Worm (Caenorhabditis elegans): ENCODE data around the gene F19C6.3.
A peak's percentile ranks its signal among the peaks of the same experiment; 100 is the strongest.

The F19C6.3 gene

DNA sequence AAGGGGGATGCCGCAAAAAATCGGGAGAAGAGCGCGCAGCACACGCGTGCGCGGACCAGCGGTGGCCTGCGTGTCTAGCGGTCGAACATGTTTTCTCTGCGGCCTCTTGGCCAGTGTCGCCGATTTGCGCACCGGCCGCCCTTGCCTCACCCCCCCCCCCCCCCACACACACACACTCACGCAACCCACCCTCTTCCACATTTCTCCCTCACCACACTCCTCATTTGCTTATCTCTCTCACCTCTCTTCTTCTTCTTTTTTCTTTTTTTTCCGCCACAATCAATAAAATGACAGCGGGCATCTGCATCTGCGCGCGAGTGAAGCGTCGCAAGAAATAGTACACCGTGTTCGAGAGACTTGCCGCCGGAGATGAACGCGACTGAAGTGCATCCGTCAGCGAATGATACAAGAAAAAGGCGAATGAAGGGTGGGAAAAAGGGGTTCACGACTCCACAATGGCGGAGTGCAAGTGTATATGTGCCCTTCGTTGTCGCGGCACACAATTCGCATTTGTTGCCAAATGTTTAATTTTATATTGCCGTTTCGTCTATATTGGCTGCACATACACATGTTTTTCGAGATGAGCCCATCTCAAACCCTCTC is 8.9 kb downstream of the F19C6.3 start (continued):
- TF ChIP-seq ztf-7 (tag; optimal IDR thresholded peaks at IDR 0.05) (no peak), nhr-42 (GFP tag; IDR thresholded peaks at IDR 0.05) (no peak), nhr-10 (tag; optimal IDR thresholded peaks at IDR 0.05) (no peak), fkh-10 (GFP tag; optimal IDR thresholded peaks at IDR 0.05) (no peak), spr-3 (GFP tag; optimal IDR thresholded peaks at IDR 0.05) (peak; percentile 2), nhr-77 (tag; optimal IDR thresholded peaks at IDR 0.05) (peak; percentile 50), attf-4 (tag; optimal IDR thresholded peaks at IDR 0.05) (no peak), spr-1 (tag; optimal IDR thresholded peaks at IDR 0.05) (peak; percentile 11), zfp-2 (tag; optimal IDR thresholded peaks at IDR 0.05) (no peak), snpc-1.2 (GFP tag; IDR thresholded peaks at IDR 0.05) (no peak), nhr-41 (GFP tag; IDR thresholded peaks at IDR 0.05) (no peak), ceh-20 (GFP tag; IDR thresholded peaks at IDR 0.05) (peak; percentile 65; the same call in 1 of the 2 replicates), nhr-48 (tag; optimal IDR thresholded peaks at IDR 0.05) (peak; percentile 32), unc-39 (tag; optimal IDR thresholded peaks at IDR 0.05) (no peak), daf-8 (GFP tag; IDR thresholded peaks at IDR 0.05) (no peak), mxl-3 (GFP tag; optimal IDR thresholded peaks at IDR 0.05) (peak; percentile 96), madf-9 (GFP tag; conservative IDR thresholded peaks at IDR 0.05) (0 out of 2 replicates have a peak, but pooled peaks have one; percentile 7), php-3 (GFP tag; IDR thresholded peaks at IDR 0.05) (no peak), snpc-4 (tag; optimal IDR thresholded peaks at IDR 0.05) (no peak), duxl-1 (tag; optimal IDR thresholded peaks at IDR 0.05; ENCODE audit: poor library complexity) (no peak), lin-38 (GFP tag; IDR thresholded peaks at IDR 0.05) (peak; percentile 49), lin-1 (GFP tag; IDR thresholded peaks at IDR 0.05) (peak; percentile 84; the same call in 1 of the 2 replicates), R02D3.7 (tag; optimal IDR thresholded peaks at IDR 0.05) (no peak), sdz-12 (GFP tag; optimal IDR thresholded peaks at IDR 0.05) (no peak), nhr-111 (GFP tag; optimal IDR thresholded peaks at IDR 0.05) (no peak), zip-2 (tag; optimal IDR thresholded peaks at IDR 0.05) (no peak), gei-8 (GFP tag; optimal IDR thresholded peaks at IDR 0.05) (no peak), set-16 (GFP tag; IDR thresholded peaks at IDR 0.05) (peak; percentile 100), nhr-102 (tag; optimal IDR thresholded peaks at IDR 0.05) (no peak), dve-1 (tag; optimal IDR thresholded peaks at IDR 0.05; ENCODE audit: insufficient read depth) (peak; percentile 80), aly-2 (tag; optimal IDR thresholded peaks at IDR 0.05) (no peak), madf-5 (GFP tag; IDR thresholded peaks at IDR 0.05) (no peak), T20F7.1 (GFP tag; optimal IDR thresholded peaks at IDR 0.05) (peak; percentile 57), nhr-76 (tag; optimal IDR thresholded peaks at IDR 0.05) (no peak), unc-62 (GFP tag; optimal IDR thresholded peaks at IDR 0.05 in 1 of 2) (peak in 1 of 2 experiments; percentile 90), unc-62 (tag; optimal IDR thresholded peaks at IDR 0.05) (no peak), Y5F2A.4 (GFP tag; optimal IDR thresholded peaks at IDR 0.05) (peak; percentile 49), hif-1 (tag; optimal IDR thresholded peaks at IDR 0.05) (peak in 1 of 2 experiments; percentile 75), lin-13 (GFP tag; optimal IDR thresholded peaks at IDR 0.05) (no peak), lin-29 (GFP tag; IDR thresholded peaks at IDR 0.05) (peak; percentile 48; the same call in 1 of the 2 replicates), F10B5.3 (tag; optimal IDR thresholded peaks at IDR 0.05) (no peak), dmd-8 (GFP tag; IDR thresholded peaks at IDR 0.05) (no peak), pqm-1 (tag; optimal IDR thresholded peaks at IDR 0.05) (no peak), ceh-62 (tag; optimal IDR thresholded peaks at IDR 0.05) (no peak), tag-97 (GFP tag; IDR thresholded peaks at IDR 0.05) (no peak), nhr-28 (tag; optimal IDR thresholded peaks at IDR 0.05) (peak; percentile 70), dmd-6 (GFP tag; IDR thresholded peaks at IDR 0.05) (peak; percentile 70), arid-1 (GFP tag; conservative IDR thresholded peaks at IDR 0.05) (peak; percentile 57), fos-1 (tag; optimal IDR thresholded peaks at IDR 0.05) (no peak), rbr-2 (tag; optimal IDR thresholded peaks at IDR 0.05) (peak; percentile 63), egl-27 (tag; optimal IDR thresholded peaks at IDR 0.05) (no peak)
